Worm (Caenorhabditis elegans) whole organism, L2 larva: ENCODE measurements around the gene ttc-39B.

Source experiments
- C34F6.9 ChIP-seq: fragments of 150-350 bp; optimal IDR thresholded peaks from 2 replicates; lab custom pipeline; 2014; ENCODE audit warnings: missing biosample characterization, missing genetic modification characterization
- F13H6.1 ChIP-seq: sonication (generic microtip); optimal IDR thresholded peaks from 2 replicates; lab custom pipeline; 2016; ENCODE audit warnings: missing genetic modification characterization, missing compliant biosample characterization
- R02D3.7 ChIP-seq: fragments of 150-350 bp; optimal IDR thresholded peaks from 2 replicates; lab custom pipeline; 2014; ENCODE audit warnings: missing biosample characterization, missing genetic modification characterization
- Y55F3AM.14 ChIP-seq: fragments of 200-800 bp; sonication (Bioruptor generic); optimal IDR thresholded peaks from 2 replicates; lab custom pipeline; 2018; ENCODE audit warnings: mild to moderate bottlenecking, missing genetic modification characterization, missing compliant biosample characterization
- alr-1 ChIP-seq: fragments of 150-350 bp; optimal IDR thresholded peaks from 2 replicates; lab custom pipeline; 2014; ENCODE audit warnings: missing biosample characterization, missing genetic modification characterization
- aly-2 ChIP-seq: fragments of 150-350 bp; optimal IDR thresholded peaks from 2 replicates; lab custom pipeline; 2014; ENCODE audit warnings: missing biosample characterization, missing genetic modification characterization
- ama-1 ChIP-seq: fragments of 150-350 bp; optimal IDR thresholded peaks from 2 replicates; lab custom pipeline; 2018; ENCODE audit warnings: inconsistent platforms
- blmp-1 ChIP-seq: sonication (generic microtip); optimal IDR thresholded peaks from 2 replicates; lab custom pipeline; 2017; ENCODE audit warnings: missing genetic modification characterization, mild to moderate bottlenecking, missing compliant biosample characterization, antibody characterized with exemption, moderate library complexity; ENCODE audit not compliant: insufficient read depth
- ceh-16 ChIP-seq: fragments of 150-350 bp; optimal IDR thresholded peaks from 2 replicates; lab custom pipeline; 2014; ENCODE audit warnings: missing biosample characterization, missing genetic modification characterization
- crh-2 ChIP-seq: sonication (generic microtip); optimal IDR thresholded peaks from 2 replicates; lab custom pipeline; 2017; ENCODE audit warnings: missing biosample characterization, missing genetic modification characterization
- dmd-4 ChIP-seq: sonication (generic microtip); optimal IDR thresholded peaks from 2 replicates; lab custom pipeline; 2017; ENCODE audit warnings: missing biosample characterization, missing genetic modification characterization
- egl-27 ChIP-seq: sonication (generic microtip); optimal IDR thresholded peaks from 3 replicates; lab custom pipeline; 2017; ENCODE audit warnings: missing biosample characterization, missing genetic modification reagents, missing genetic modification characterization
- elt-1 ChIP-seq: fragments of 150-350 bp; optimal IDR thresholded peaks from 2 replicates; lab custom pipeline; 2014; ENCODE audit warnings: missing biosample characterization, missing genetic modification characterization
- elt-3 ChIP-seq: sonication (generic microtip); optimal IDR thresholded peaks from 2 replicates; lab custom pipeline; 2017; ENCODE audit warnings: missing biosample characterization, missing genetic modification characterization
- fos-1 ChIP-seq: fragments of 150-350 bp; optimal IDR thresholded peaks from 2 replicates; lab custom pipeline; 2014; ENCODE audit warnings: missing biosample characterization, missing genetic modification characterization
- gmeb-1 ChIP-seq: fragments of 150-350 bp; optimal IDR thresholded peaks from 2 replicates; lab custom pipeline; 2014; ENCODE audit warnings: missing biosample characterization, missing genetic modification characterization
- lin-11 ChIP-seq: fragments of 150-350 bp; sonication (generic microtip); optimal IDR thresholded peaks from 2 replicates; lab custom pipeline; 2014; ENCODE audit warnings: missing biosample characterization, missing genetic modification characterization, inconsistent platforms, mixed read lengths
- lin-13 ChIP-seq: fragments of 150-350 bp; optimal IDR thresholded peaks from 2 replicates; lab custom pipeline; 2014; ENCODE audit warnings: missing biosample characterization, missing genetic modification reagents, missing genetic modification characterization
- lin-39 ChIP-seq: fragments of 150-350 bp; optimal IDR thresholded peaks from 2 replicates; lab custom pipeline; 2014; ENCODE audit warnings: missing biosample characterization, missing genetic modification reagents, missing genetic modification characterization
- lsy-2 ChIP-seq, 2 experiments: fragments of 150-350 bp in 1 of 2; sonication (generic microtip) in 1 of 2; optimal IDR thresholded peaks; 2 replicates each; lab custom pipeline; 2014 to 2017; ENCODE audit warnings: missing biosample characterization in 2 of 2, missing genetic modification characterization in 2 of 2
- mab-5 ChIP-seq: fragments of 150-350 bp; optimal IDR thresholded peaks from 2 replicates; lab custom pipeline; 2014; ENCODE audit warnings: missing biosample characterization, missing genetic modification characterization
- mbf-1 ChIP-seq: sonication (generic microtip); optimal IDR thresholded peaks from 2 replicates; lab custom pipeline; 2017; ENCODE audit warnings: missing biosample characterization, missing genetic modification characterization
- mdl-1 ChIP-seq, 2 experiments: fragments of 150-350 bp in 1 of 2; sonication (generic microtip) in 1 of 2; optimal IDR thresholded peaks; 2 replicates each; lab custom pipeline; 2017; ENCODE audit warnings: missing biosample characterization in 2 of 2, missing genetic modification characterization in 2 of 2
- nhr-11 ChIP-seq: fragments of 150-350 bp; optimal IDR thresholded peaks from 2 replicates; lab custom pipeline; 2014; ENCODE audit warnings: missing biosample characterization, missing genetic modification characterization
- nhr-12 ChIP-seq: fragments of 150-350 bp; optimal IDR thresholded peaks from 2 replicates; lab custom pipeline; 2014; ENCODE audit warnings: missing biosample characterization, missing genetic modification characterization
- nhr-129 ChIP-seq: fragments of 150-350 bp; optimal IDR thresholded peaks from 2 replicates; lab custom pipeline; 2014; ENCODE audit warnings: missing biosample characterization, missing genetic modification characterization
- nhr-21 ChIP-seq: fragments of 150-350 bp; optimal IDR thresholded peaks from 2 replicates; lab custom pipeline; 2014; ENCODE audit warnings: missing biosample characterization, missing genetic modification characterization
- nhr-25 ChIP-seq: fragments of 150-350 bp; sonication (generic microtip); optimal IDR thresholded peaks from 3 replicates; lab custom pipeline; 2014; ENCODE audit warnings: missing biosample characterization, missing genetic modification characterization
- nhr-6 ChIP-seq: fragments of 150-350 bp; optimal IDR thresholded peaks from 2 replicates; lab custom pipeline; 2014; ENCODE audit warnings: missing biosample characterization, missing genetic modification characterization
- nhr-77 ChIP-seq: fragments of 150-350 bp; optimal IDR thresholded peaks from 2 replicates; lab custom pipeline; 2014; ENCODE audit warnings: missing biosample characterization, missing genetic modification characterization
- peb-1 ChIP-seq: fragments of 150-350 bp; optimal IDR thresholded peaks from 2 replicates; lab custom pipeline; 2014; ENCODE audit warnings: missing biosample characterization, missing genetic modification characterization
- sem-4 ChIP-seq: fragments of 150-350 bp; optimal IDR thresholded peaks from 2 replicates; lab custom pipeline; 2014; ENCODE audit warnings: missing biosample characterization, missing genetic modification reagents, missing genetic modification characterization
- skn-1 ChIP-seq: sonication (generic microtip); optimal IDR thresholded peaks from 2 replicates; lab custom pipeline; 2017; ENCODE audit warnings: missing biosample characterization, missing genetic modification characterization
- sma-3 ChIP-seq: sonication (generic microtip); optimal IDR thresholded peaks from 2 replicates; lab custom pipeline; 2016; ENCODE audit warnings: missing genetic modification reagents, missing genetic modification characterization, missing compliant biosample characterization
- sma-9 ChIP-seq, 2 experiments: fragments of 150-350 bp in 1 of 2; sonication (generic microtip) in 1 of 2; optimal IDR thresholded peaks; 2 replicates each; lab custom pipeline; 2014 to 2016; ENCODE audit warnings: missing genetic modification characterization in 2 of 2, mild to moderate bottlenecking in 1 of 2, missing biosample characterization in 1 of 2, missing compliant biosample characterization in 1 of 2, missing genetic modification reagents in 1 of 2, moderate library complexity in 1 of 2
- snpc-4 ChIP-seq: fragments of 150-350 bp; optimal IDR thresholded peaks from 2 replicates; lab custom pipeline; 2014; ENCODE audit warnings: missing biosample characterization, missing genetic modification characterization
- unc-39 ChIP-seq: fragments of 150-350 bp; optimal IDR thresholded peaks from 2 replicates; lab custom pipeline; 2014; ENCODE audit warnings: missing biosample characterization, missing genetic modification characterization
- unc-55 ChIP-seq: fragments of 150-350 bp; sonication (generic microtip); optimal IDR thresholded peaks from 3 replicates; lab custom pipeline; 2014; ENCODE audit warnings: missing biosample characterization, missing genetic modification reagents, missing genetic modification characterization
- unc-62 ChIP-seq: fragments of 150-350 bp; optimal IDR thresholded peaks from 2 replicates; lab custom pipeline; 2014; ENCODE audit warnings: missing biosample characterization, missing genetic modification reagents, missing genetic modification characterization
- zag-1 ChIP-seq: fragments of 150-350 bp; optimal IDR thresholded peaks from 2 replicates; lab custom pipeline; 2014; ENCODE audit warnings: missing biosample characterization, missing genetic modification characterization
- ztf-1 ChIP-seq: fragments of 200-800 bp; sonication (Bioruptor generic); conservative IDR thresholded peaks from 2 replicates; pipeline ENCODE4 v1.3.6; 2022; ENCODE audit warnings: missing genetic modification characterization, missing compliant biosample characterization
- ztf-11 ChIP-seq: sonication (generic microtip); optimal IDR thresholded peaks from 2 replicates; lab custom pipeline; 2017; ENCODE audit warnings: missing biosample characterization, missing genetic modification characterization
- ztf-4 ChIP-seq: fragments of 150-350 bp; optimal IDR thresholded peaks from 2 replicates; lab custom pipeline; 2014; ENCODE audit warnings: missing biosample characterization, missing genetic modification characterization

The ttc-39B gene

ce11 chrII:6290047-6290582, 43.7 kb downstream of the ttc-39B start, which contains the start of gene upb-1:
TSS of gene upb-1 (minus strand) at chrII:6290097.
- TF ChIP-seq alr-1 (tag; lab: Kevin White, UChicago) (no peak), peb-1 (tag; lab: Kevin White, UChicago) (no peak), fos-1 (tag; lab: Kevin White, UChicago) (peak; percentile 41), egl-27 (tag; lab: Kevin White, UChicago) (no peak), lin-13 (no peak), F13H6.1 (tag; lab: Kevin White, UChicago) (peak; percentile 63), elt-3 (tag; lab: Kevin White, UChicago) (no peak), nhr-25 (tag; lab: Kevin White, UChicago) (no peak), nhr-21 (tag; lab: Kevin White, UChicago) (no peak), mab-5 (tag; lab: Kevin White, UChicago) (no peak), unc-39 (tag; lab: Kevin White, UChicago) (no peak), mbf-1 (tag; lab: Kevin White, UChicago) (no peak), zag-1 (tag; lab: Kevin White, UChicago) (no peak), lin-39 (tag; lab: Kevin White, UChicago) (no peak), unc-62 (no peak), ztf-11 (tag; lab: Kevin White, UChicago) (no peak), snpc-4 (no peak), sem-4 (tag; lab: Kevin White, UChicago) (no peak), C34F6.9 (tag; lab: Kevin White, UChicago) (peak; percentile 47), elt-1 (tag; lab: Kevin White, UChicago) (no peak), ceh-16 (no peak), gmeb-1 (no peak), ztf-4 (tag; lab: Kevin White, UChicago) (no peak), aly-2 (no peak), nhr-12 (tag; lab: Kevin White, UChicago) (no peak), lin-11 (tag; lab: Kevin White, UChicago) (no peak), sma-3 (GFP tag; lab: Kevin White, UChicago) (no peak), sma-9 (GFP tag; optimal IDR thresholded peaks at IDR 0.05; lab: Kevin White, UChicago) (peak; percentile 63), sma-9 (tag; optimal IDR thresholded peaks at IDR 0.05; lab: Kevin White, UChicago) (no peak), nhr-11 (tag; lab: Kevin White, UChicago) (no peak), unc-55 (GFP tag; lab: Kevin White, UChicago) (no peak), blmp-1 (tag; lab: Kevin White, UChicago) (peak; percentile 23), crh-2 (no peak), nhr-6 (no peak), lsy-2 (tag; optimal IDR thresholded peaks at IDR 0.05; lab: Kevin White, UChicago) (peak in 1 of 2 experiments; percentile 52), Y55F3AM.14 (GFP tag; lab: Kevin White, UChicago) (no peak), skn-1 (tag; lab: Kevin White, UChicago) (no peak), R02D3.7 (tag; lab: Kevin White, UChicago) (no peak), dmd-4 (tag; lab: Kevin White, UChicago) (no peak), ama-1 (no peak), ztf-1 (GFP tag; lab: Robert Waterston, UW) (no peak), nhr-129 (tag; lab: Kevin White, UChicago) (peak; percentile 53), mdl-1 (tag; optimal IDR thresholded peaks at IDR 0.05; lab: Kevin White, UChicago) (no peak)

DNA sequence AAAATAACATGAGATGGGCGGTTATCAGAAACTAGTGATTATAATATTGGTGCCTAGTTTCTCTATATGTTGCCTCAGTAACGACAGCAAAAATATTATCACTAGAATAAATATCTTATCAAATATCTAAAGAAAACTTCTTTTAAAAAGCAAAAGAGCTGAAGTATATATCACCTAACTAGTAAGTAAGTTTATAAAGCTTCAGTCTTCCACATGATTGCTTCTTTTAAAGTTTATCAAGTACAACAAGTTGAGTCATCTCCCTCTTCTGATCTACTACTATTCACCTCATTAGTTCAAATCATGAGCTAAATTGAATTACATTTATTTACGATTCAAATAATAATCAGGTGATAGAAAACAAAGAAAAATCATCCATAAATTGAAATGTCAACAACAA, 45.7 kb downstream of the ttc-39B start:
- TF ChIP-seq ztf-4 (tag; lab: Kevin White, UChicago) (peak; percentile 58), lsy-2 (tag; optimal IDR thresholded peaks at IDR 0.05; lab: Kevin White, UChicago) (peak in 1 of 2 experiments; percentile 14), nhr-77 (tag; lab: Kevin White, UChicago) (no peak), ztf-1 (GFP tag; lab: Robert Waterston, UW) (no peak)
